Fruit fly (Drosophila melanogaster): ENCODE data around the gene CG44085.
A peak's percentile ranks its signal among the peaks of the same experiment; 100 is the strongest.

DNA sequence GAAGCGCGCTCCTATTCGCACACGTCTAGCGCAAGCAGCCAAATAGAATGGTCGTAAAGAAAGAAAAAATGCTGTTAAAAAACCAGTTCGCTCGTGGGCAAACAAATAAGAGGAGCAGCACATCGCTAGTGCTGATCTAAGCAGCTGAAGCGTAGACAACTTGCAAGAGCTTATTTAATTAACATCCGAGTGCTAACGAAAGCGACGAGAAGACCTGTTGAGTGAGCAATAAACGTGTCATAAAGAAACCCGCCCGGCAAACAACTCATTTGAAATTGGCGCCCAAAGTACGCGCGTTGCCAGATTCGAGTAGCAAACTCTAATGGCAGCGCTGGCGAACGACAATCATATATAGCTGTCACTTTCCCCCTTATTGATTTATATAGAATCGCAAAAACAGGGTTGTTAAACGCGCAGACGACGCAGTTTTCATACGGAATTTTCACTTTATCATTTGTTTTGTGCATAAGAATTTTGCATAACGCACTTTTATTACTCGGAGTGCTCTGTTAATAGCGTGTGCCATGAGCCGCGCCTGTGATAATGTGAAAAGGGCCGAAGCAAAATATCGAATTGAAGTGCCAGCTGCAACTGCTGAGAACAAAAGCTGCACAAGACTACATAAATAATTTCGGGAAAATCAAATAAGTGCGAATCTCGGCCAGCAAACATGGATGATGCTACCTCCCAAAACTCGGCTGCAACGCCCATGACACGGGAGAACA lies 35.3 kb downstream of the CG44085 start:
- TF ChIP-seq CHES-1-like (GFP tag; optimal IDR thresholded peaks at IDR 0.05) (peak; percentile 57), CG10543 (GFP tag; optimal IDR thresholded peaks at IDR 0.05) (no peak), pan (optimal IDR thresholded peaks at IDR 0.05) (no peak), pan (GFP tag; optimal IDR thresholded peaks at IDR 0.05 in 1 of 2, IDR thresholded peaks at IDR 0.05 in 1 of 2) (no peak), CG34224 (GFP tag; IDR thresholded peaks at IDR 0.05; ENCODE audit: partially characterized antibody) (no peak)

Data from whole organism, embryonic.